Fruit fly (Drosophila melanogaster) whole organism, prepupa: ENCODE measurements around the gene CG5282.

Experiments used
- Blimp-1 ChIP-seq: fragments of 200-800 bp; sonication (Bioruptor generic); optimal IDR thresholded peaks from 3 replicates; lab custom pipeline; 2017; ENCODE audit warnings: missing biosample characterization, missing genetic modification characterization, mild to moderate bottlenecking, moderate library complexity, missing genetic modification reagents
- CG11294 ChIP-seq: fragments of 200-800 bp; sonication (Bioruptor generic); IDR thresholded peaks from 2 replicates; pipeline ENCODE4 v1.3.6; 2022; ENCODE audit warnings: missing biosample characterization, missing genetic modification characterization
- CG11762 ChIP-seq: fragments of 200-800 bp; sonication (Bioruptor generic); optimal IDR thresholded peaks from 3 replicates; lab custom pipeline; 2016; ENCODE audit warnings: missing biosample characterization, missing genetic modification characterization; ENCODE audit not compliant: insufficient read depth
- CG15336 ChIP-seq: fragments of 200-800 bp; sonication (Bioruptor generic); IDR thresholded peaks from 2 replicates; pipeline ENCODE4 v1.3.6; 2022; ENCODE audit warnings: missing biosample characterization, missing genetic modification characterization
- CG16779 ChIP-seq: fragments of 200-800 bp; sonication (Bioruptor generic); optimal IDR thresholded peaks from 3 replicates; lab custom pipeline; 2017; ENCODE audit warnings: missing biosample characterization, mild to moderate bottlenecking, missing genetic modification characterization
- CG3032 ChIP-seq: fragments of 200-800 bp; optimal IDR thresholded peaks from 2 replicates; lab custom pipeline; 2019; ENCODE audit warnings: missing biosample characterization, mild to moderate bottlenecking, missing genetic modification characterization, moderate library complexity
- CG31627 ChIP-seq: fragments of 200-800 bp; sonication (Bioruptor generic); optimal IDR thresholded peaks from 3 replicates; lab custom pipeline; 2016; ENCODE audit warnings: missing biosample characterization, missing genetic modification characterization
- CG34406 ChIP-seq: fragments of 200-800 bp; sonication (Bioruptor generic); optimal IDR thresholded peaks from 3 replicates; lab custom pipeline; 2016; ENCODE audit warnings: missing biosample characterization, missing genetic modification characterization
- CG4318 ChIP-seq: fragments of 200-800 bp; sonication (Bioruptor generic); optimal IDR thresholded peaks from 3 replicates; lab custom pipeline; 2017; ENCODE audit warnings: missing biosample characterization, mild to moderate bottlenecking, missing genetic modification characterization
- CG6163 ChIP-seq: fragments of 200-800 bp; sonication (Bioruptor generic); IDR thresholded peaks from 3 replicates; pipeline ENCODE4 v1.3.6; 2022; ENCODE audit warnings: missing biosample characterization, missing genetic modification characterization
- CG6792 ChIP-seq: fragments of 200-800 bp; sonication (Bioruptor generic); optimal IDR thresholded peaks from 3 replicates; lab custom pipeline; 2016; ENCODE audit warnings: missing biosample characterization, missing genetic modification characterization
- CG6808 ChIP-seq: fragments of 200-800 bp; sonication (Bioruptor generic); optimal IDR thresholded peaks from 3 replicates; lab custom pipeline; 2017; ENCODE audit warnings: missing biosample characterization, missing genetic modification characterization, mild to moderate bottlenecking, moderate library complexity, missing genetic modification reagents
- CG6854 ChIP-seq: fragments of 200-800 bp; sonication (Bioruptor generic); optimal IDR thresholded peaks from 2 replicates; lab custom pipeline; 2017; ENCODE audit warnings: missing biosample characterization, mild to moderate bottlenecking, missing genetic modification characterization
- CG7368 ChIP-seq: fragments of 200-800 bp; sonication (Bioruptor generic); optimal IDR thresholded peaks from 3 replicates; lab custom pipeline; 2016; ENCODE audit warnings: missing biosample characterization, missing genetic modification characterization
- CG8119 ChIP-seq: fragments of 200-800 bp; sonication (Bioruptor generic); IDR thresholded peaks from 3 replicates; pipeline ENCODE4 v1.3.6; 2022; ENCODE audit warnings: missing biosample characterization, missing genetic modification characterization
- CG8319 ChIP-seq: fragments of 200-800 bp; sonication (Bioruptor generic); optimal IDR thresholded peaks from 3 replicates; lab custom pipeline; 2016; ENCODE audit warnings: missing biosample characterization, missing genetic modification characterization
- CG8632 ChIP-seq: fragments of 200-800 bp; sonication (Bioruptor generic); optimal IDR thresholded peaks from 3 replicates; lab custom pipeline; 2016; ENCODE audit warnings: missing biosample characterization, missing genetic modification characterization
- Eip75B ChIP-seq: fragments of 200-800 bp; sonication (Bioruptor generic); optimal IDR thresholded peaks from 3 replicates; lab custom pipeline; 2016; ENCODE audit warnings: missing biosample characterization, missing genetic modification characterization
- Eip78C ChIP-seq: fragments of 200-800 bp; sonication (Bioruptor generic); peaks from one replicate; lab custom pipeline; 2016; ENCODE audit warnings: missing biosample characterization, missing genetic modification characterization
- Eip93F ChIP-seq: fragments of 200-800 bp; sonication (Bioruptor generic); optimal IDR thresholded peaks from 2 replicates; lab custom pipeline; 2016; ENCODE audit warnings: missing biosample characterization, mild to moderate bottlenecking, missing genetic modification characterization
- Ets21C ChIP-seq: fragments of 200-800 bp; sonication (Bioruptor generic); optimal IDR thresholded peaks from 3 replicates; lab custom pipeline; 2016; ENCODE audit warnings: missing biosample characterization, missing genetic modification characterization
- Ets96B ChIP-seq: fragments of 200-800 bp; optimal IDR thresholded peaks from 2 replicates; lab custom pipeline; 2019; ENCODE audit warnings: missing biosample characterization, mild to moderate bottlenecking, missing genetic modification characterization, moderate library complexity
- Gug ChIP-seq: fragments of 200-800 bp; sonication (Bioruptor generic); IDR thresholded peaks from 2 replicates; pipeline ENCODE4 v1.3.6; 2022; ENCODE audit warnings: missing biosample characterization, missing genetic modification characterization
- Hr38 ChIP-seq: sonication (Bioruptor generic); optimal IDR thresholded peaks from 2 replicates; lab custom pipeline; 2016; ENCODE audit warnings: missing biosample characterization, missing genetic modification characterization
- Met ChIP-seq: fragments of 200-800 bp; sonication (Bioruptor generic); optimal IDR thresholded peaks from 3 replicates; lab custom pipeline; 2016; ENCODE audit warnings: missing biosample characterization, missing genetic modification characterization
- Smox ChIP-seq: fragments of 200-800 bp; sonication (Bioruptor generic); optimal IDR thresholded peaks from 3 replicates; lab custom pipeline; 2016; ENCODE audit warnings: missing biosample characterization, missing genetic modification characterization
- Sox15 ChIP-seq: fragments of 200-800 bp; sonication (Bioruptor generic); optimal IDR thresholded peaks from 3 replicates; lab custom pipeline; 2016; ENCODE audit warnings: missing biosample characterization, missing genetic modification characterization
- achi ChIP-seq: fragments of 200-800 bp; sonication (Bioruptor generic); optimal IDR thresholded peaks from 3 replicates; lab custom pipeline; 2016; ENCODE audit warnings: missing biosample characterization, missing genetic modification characterization
- acj6 ChIP-seq: fragments of 200-800 bp; sonication (Bioruptor generic); optimal IDR thresholded peaks from 3 replicates; lab custom pipeline; 2016; ENCODE audit warnings: missing biosample characterization, missing genetic modification characterization
- cyc ChIP-seq: fragments of 200-800 bp; sonication (Bioruptor generic); optimal IDR thresholded peaks from 3 replicates; lab custom pipeline; 2016; ENCODE audit warnings: missing biosample characterization, missing genetic modification characterization
- dac ChIP-seq: fragments of 200-800 bp; sonication (Bioruptor generic); optimal IDR thresholded peaks from 2 replicates; lab custom pipeline; 2017; ENCODE audit warnings: missing biosample characterization, mild to moderate bottlenecking, missing genetic modification characterization
- dsx ChIP-seq: fragments of 200-800 bp; optimal IDR thresholded peaks from 3 replicates; lab custom pipeline; 2019; ENCODE audit warnings: missing biosample characterization, mild to moderate bottlenecking, missing genetic modification characterization, moderate library complexity; ENCODE audit not compliant: poor library complexity, severe bottlenecking
- eg ChIP-seq: fragments of 200-800 bp; sonication (Bioruptor generic); IDR thresholded peaks from 3 replicates; pipeline ENCODE4 v1.3.6; 2022; ENCODE audit warnings: missing biosample characterization, missing genetic modification characterization
- esn ChIP-seq: fragments of 200-800 bp; sonication (Bioruptor generic); optimal IDR thresholded peaks from 2 replicates; lab custom pipeline; 2016; ENCODE audit warnings: missing biosample characterization, mild to moderate bottlenecking, missing genetic modification characterization, moderate library complexity
- fd59A ChIP-seq: fragments of 200-800 bp; sonication (Bioruptor generic); optimal IDR thresholded peaks from 2 replicates; lab custom pipeline; 2017; ENCODE audit warnings: missing biosample characterization, mild to moderate bottlenecking, missing genetic modification characterization, missing genetic modification reagents
- fd85E ChIP-seq: fragments of 200-800 bp; sonication (Bioruptor generic); optimal IDR thresholded peaks from 3 replicates; lab custom pipeline; 2016; ENCODE audit warnings: missing biosample characterization, missing genetic modification characterization
- fkh ChIP-seq: fragments of 200-800 bp; sonication (Bioruptor generic); optimal IDR thresholded peaks from 3 replicates; lab custom pipeline; 2017; ENCODE audit warnings: missing biosample characterization, mild to moderate bottlenecking, missing genetic modification characterization, moderate library complexity
- lz ChIP-seq: fragments of 200-800 bp; sonication (Bioruptor generic); optimal IDR thresholded peaks from 3 replicates; lab custom pipeline; 2016; ENCODE audit warnings: missing biosample characterization, missing genetic modification characterization
- net ChIP-seq: fragments of 200-800 bp; sonication (Bioruptor generic); optimal IDR thresholded peaks from 3 replicates; lab custom pipeline; 2016; ENCODE audit warnings: missing biosample characterization, missing genetic modification characterization
- pdm3 ChIP-seq: fragments of 200-800 bp; sonication (Bioruptor generic); optimal IDR thresholded peaks from 3 replicates; lab custom pipeline; 2016; ENCODE audit warnings: missing biosample characterization, missing genetic modification characterization
- salr ChIP-seq, 2 experiments: fragments of 200-800 bp; sonication (Bioruptor generic); optimal IDR thresholded peaks; 3 replicates each; lab custom pipeline; 2016 to 2018; ENCODE audit warnings: missing biosample characterization in 2 of 2, missing genetic modification characterization in 2 of 2, mild to moderate bottlenecking in 1 of 2
- spab ChIP-seq: fragments of 200-800 bp; sonication (Bioruptor generic); optimal IDR thresholded peaks from 2 replicates; lab custom pipeline; 2017; ENCODE audit warnings: missing biosample characterization, mild to moderate bottlenecking, missing genetic modification characterization, missing genetic modification reagents
- ss ChIP-seq, 2 experiments: fragments of 200-800 bp; sonication (Bioruptor generic); optimal IDR thresholded peaks; 2 replicates in 1 of 2; 3 replicates in 1 of 2; lab custom pipeline; 2017 to 2018; ENCODE audit warnings: mild to moderate bottlenecking in 2 of 2, missing biosample characterization in 2 of 2, missing genetic modification characterization in 2 of 2, moderate library complexity in 1 of 2
- svp ChIP-seq: fragments of 200-800 bp; sonication (Bioruptor generic); peaks from one replicate; lab custom pipeline; 2016; ENCODE audit warnings: missing biosample characterization, missing genetic modification characterization
- topi ChIP-seq: fragments of 200-800 bp; sonication (Bioruptor generic); optimal IDR thresholded peaks from 3 replicates; lab custom pipeline; 2016; ENCODE audit warnings: missing biosample characterization, missing genetic modification characterization
- vri ChIP-seq: fragments of 200-800 bp; sonication (Bioruptor generic); optimal IDR thresholded peaks from 3 replicates; lab custom pipeline; 2016; ENCODE audit warnings: missing biosample characterization, mild to moderate bottlenecking, missing genetic modification characterization

Gene CG5282

dm6 chr3L:20447337-20447736 is 21.5 kb upstream of the CG5282 start (continued):
- no peak for TF ChIP-seq cyc (GFP tag; lab: Kevin White, UChicago)
- no peak for TF ChIP-seq dac (GFP tag; lab: Kevin White, UChicago)
- peak; percentile 4 for TF ChIP-seq esn (GFP tag; lab: Kevin White, UChicago)
- TF ChIP-seq CG11294 (GFP tag; lab: Robert Waterston, UW) = no peak
- no peak for TF ChIP-seq ss (GFP tag; optimal IDR thresholded peaks at IDR 0.05; lab: Kevin White, UChicago)
- no peak for TF ChIP-seq Blimp-1 (GFP tag; lab: Kevin White, UChicago)
- no peak for TF ChIP-seq CG7368
- TF ChIP-seq dsx (GFP tag; lab: Kevin White, UChicago) = no peak
- no peak for TF ChIP-seq CG8319 (GFP tag; lab: Kevin White, UChicago)
- no peak for TF ChIP-seq CG11762 (GFP tag; lab: Kevin White, UChicago)
- no peak for TF ChIP-seq Eip93F (GFP tag; lab: Kevin White, UChicago)
- TF ChIP-seq Hr38 (GFP tag; lab: Kevin White, UChicago) = no peak
- no peak for TF ChIP-seq CG6808 (GFP tag; lab: Kevin White, UChicago)
- TF ChIP-seq vri = no peak
- TF ChIP-seq Ets96B = no peak
- TF ChIP-seq CG6163 (GFP tag; lab: Robert Waterston, UW) = peak; percentile 56; the same call in 2 of the 3 replicates
- TF ChIP-seq acj6 (GFP tag; lab: Kevin White, UChicago) = peak; percentile 18
- no peak for TF ChIP-seq Sox15 (GFP tag; lab: Kevin White, UChicago)
- TF ChIP-seq Eip78C (GFP tag; lab: Kevin White, UChicago) = peak; percentile 13
- TF ChIP-seq CG15336 (GFP tag; lab: Robert Waterston, UW) = peak; percentile 45
- no peak for TF ChIP-seq CG6854 (GFP tag; lab: Kevin White, UChicago)
- no peak for TF ChIP-seq CG31627 (GFP tag; lab: Kevin White, UChicago)
- no peak for TF ChIP-seq fd85E
- no peak for TF ChIP-seq spab (GFP tag; lab: Kevin White, UChicago)
- no peak for TF ChIP-seq CG8632 (GFP tag; lab: Kevin White, UChicago)
- TF ChIP-seq CG6792 (GFP tag; lab: Kevin White, UChicago) = no peak
- TF ChIP-seq fd59A (GFP tag; lab: Kevin White, UChicago) = no peak
- TF ChIP-seq fkh (GFP tag; lab: Kevin White, UChicago) = no peak
- TF ChIP-seq Gug (GFP tag; lab: Robert Waterston, UW) = no peak
- no peak for TF ChIP-seq topi (GFP tag; lab: Kevin White, UChicago)
- TF ChIP-seq CG16779 (tag; lab: Kevin White, UChicago) = no peak
- no peak for TF ChIP-seq Smox
- peak; percentile 31 for TF ChIP-seq Eip75B (GFP tag; lab: Kevin White, UChicago)
- TF ChIP-seq lz (GFP tag; lab: Kevin White, UChicago) = peak; percentile 31

- TF ChIP-seq dac (GFP tag; lab: Kevin White, UChicago) = no peak
- TF ChIP-seq pdm3 = no peak
- 0 out of 3 replicates have a peak, but pooled peaks have one; percentile 22 for TF ChIP-seq CG6163 (GFP tag; lab: Robert Waterston, UW)
- TF ChIP-seq Blimp-1 (GFP tag; lab: Kevin White, UChicago) = no peak
- TF ChIP-seq svp (GFP tag; lab: Kevin White, UChicago) = peak; percentile 96
These were observed 20.2 kb upstream of the CG5282 start for dm6 chr3L:20446030-20446429.

dm6 chr3L:20444815-20445519 is 19.1 kb upstream of the CG5282 start:
- TF ChIP-seq Sox15 (GFP tag; lab: Kevin White, UChicago) = peak; percentile 83
- TF ChIP-seq eg (GFP tag; lab: Robert Waterston, UW) = peak; percentile 92
- TF ChIP-seq net = peak; percentile 92
- peak; percentile 96 for TF ChIP-seq Eip78C (GFP tag; lab: Kevin White, UChicago)
- TF ChIP-seq Eip75B (GFP tag; lab: Kevin White, UChicago) = peak; percentile 85
- peak; percentile 86 for TF ChIP-seq CG8119 (GFP tag; lab: Robert Waterston, UW)
- TF ChIP-seq pdm3 = peak; percentile 82
- peak; percentile 73 for TF ChIP-seq CG3032
- TF ChIP-seq achi (GFP tag; lab: Kevin White, UChicago) = peak; percentile 92
- peak; percentile 89 for TF ChIP-seq CG15336 (GFP tag; lab: Robert Waterston, UW)
- TF ChIP-seq Gug (GFP tag; lab: Robert Waterston, UW) = peak; percentile 85
- TF ChIP-seq CG4318 (GFP tag; lab: Kevin White, UChicago) = peak; percentile 81
- peak; percentile 68 to 91 for TF ChIP-seq salr (GFP tag; optimal IDR thresholded peaks at IDR 0.05; lab: Kevin White, UChicago)
- peak; percentile 71 for TF ChIP-seq Ets21C
- peak; percentile 80 for TF ChIP-seq dac (GFP tag; lab: Kevin White, UChicago)
- peak; percentile 87 for TF ChIP-seq Met (GFP tag; lab: Kevin White, UChicago)
- peak; percentile 80 for TF ChIP-seq CG16779 (tag; lab: Kevin White, UChicago)
- TF ChIP-seq spab (GFP tag; lab: Kevin White, UChicago) = peak; percentile 80
- peak; percentile 84 for TF ChIP-seq lz (GFP tag; lab: Kevin White, UChicago)
- peak; percentile 91 for TF ChIP-seq CG34406
- TF ChIP-seq CG8632 (GFP tag; lab: Kevin White, UChicago) = peak; percentile 93
